Fruit fly (Drosophila melanogaster) whole organism, embryonic: ENCODE data around the gene CG31792.
A peak's percentile ranks its signal among the peaks of the same experiment; 100 is the strongest.

Experiments used
- Aef1 ChIP-seq: fragments of 200-800 bp; sonication (Bioruptor generic); IDR thresholded peaks from 3 replicates; pipeline ENCODE4 v1.3.6; 2022; ENCODE audit warnings: missing biosample characterization, missing genetic modification characterization
- Atf3 ChIP-seq: fragments of 200-800 bp; sonication (Bioruptor generic); optimal IDR thresholded peaks from 3 replicates; lab custom pipeline; 2016; ENCODE audit warnings: missing biosample characterization, missing genetic modification characterization
- Atf6 ChIP-seq: fragments of 200-800 bp; sonication (Bioruptor generic); IDR thresholded peaks from 2 replicates; pipeline ENCODE4 v1.3.6; 2022; ENCODE audit warnings: missing biosample characterization, missing genetic modification characterization
- Bteb2 ChIP-seq: fragments of 200-800 bp; sonication (Bioruptor generic); optimal IDR thresholded peaks from 2 replicates; lab custom pipeline; 2016; ENCODE audit warnings: missing biosample characterization, missing genetic modification characterization
- CG10267 ChIP-seq: fragments of 200-800 bp; sonication (Bioruptor generic); optimal IDR thresholded peaks from 2 replicates; lab custom pipeline; 2018; ENCODE audit warnings: missing biosample characterization, mild to moderate bottlenecking, missing genetic modification characterization, moderate library complexity
- CG10321 ChIP-seq: fragments of 200-800 bp; sonication (Bioruptor generic); IDR thresholded peaks from 2 replicates; pipeline ENCODE4 v1.3.6; 2022; ENCODE audit warnings: missing biosample characterization, missing genetic modification characterization
- CG12236 ChIP-seq: fragments of 200-800 bp; sonication (Bioruptor generic); optimal IDR thresholded peaks from 2 replicates; lab custom pipeline; 2016; ENCODE audit warnings: missing biosample characterization, missing genetic modification characterization
- CG12299 ChIP-seq: fragments of 200-800 bp; sonication (Bioruptor generic); optimal IDR thresholded peaks from 2 replicates; lab custom pipeline; 2018; ENCODE audit warnings: missing biosample characterization, mild to moderate bottlenecking, missing genetic modification characterization
- CG12659 ChIP-seq: fragments of 200-800 bp; sonication (Bioruptor generic); optimal IDR thresholded peaks from 3 replicates; lab custom pipeline; 2017; ENCODE audit warnings: mild to moderate bottlenecking, missing biosample characterization, missing genetic modification reagents, missing genetic modification characterization
- CG12769 ChIP-seq: fragments of 200-800 bp; sonication (Bioruptor generic); optimal IDR thresholded peaks from 2 replicates; lab custom pipeline; 2019; ENCODE audit warnings: missing biosample characterization, mild to moderate bottlenecking, missing genetic modification characterization, moderate library complexity
- CG14050 ChIP-seq: fragments of 200-800 bp; sonication (Bioruptor generic); IDR thresholded peaks from 3 replicates; pipeline ENCODE4 v1.3.6; 2022; ENCODE audit warnings: missing biosample characterization, missing genetic modification characterization
- CG16863 ChIP-seq: fragments of 200-800 bp; sonication (Bioruptor generic); optimal IDR thresholded peaks from 3 replicates; lab custom pipeline; 2016; ENCODE audit warnings: missing biosample characterization, missing genetic modification characterization
- CG2129 ChIP-seq: fragments of 200-800 bp; sonication (Bioruptor generic); IDR thresholded peaks from 2 replicates; pipeline ENCODE4 v1.3.6; 2022; ENCODE audit warnings: missing biosample characterization, missing genetic modification characterization; ENCODE audit not compliant: partially characterized antibody
- CG2199 ChIP-seq: fragments of 200-800 bp; sonication (Bioruptor generic); IDR thresholded peaks from 3 replicates; pipeline ENCODE4 v1.3.6; 2022; ENCODE audit warnings: missing biosample characterization, missing genetic modification characterization
- CG30431 ChIP-seq: fragments of 200-800 bp; sonication (Bioruptor generic); optimal IDR thresholded peaks from 2 replicates; lab custom pipeline; 2017; ENCODE audit warnings: missing biosample characterization, missing genetic modification characterization
- CG31441 ChIP-seq: fragments of 200-800 bp; sonication (Bioruptor generic); IDR thresholded peaks from 2 replicates; pipeline ENCODE4 v1.3.6; 2022; ENCODE audit warnings: missing biosample characterization, missing genetic modification characterization
- CG3163 ChIP-seq: fragments of 200-800 bp; sonication (Bioruptor generic); optimal IDR thresholded peaks from 3 replicates; lab custom pipeline; 2016; ENCODE audit warnings: missing biosample characterization, missing genetic modification characterization
- CG32767 ChIP-seq: fragments of 200-800 bp; sonication (Bioruptor generic); IDR thresholded peaks from 2 replicates; pipeline ENCODE4 v1.3.6; 2022; ENCODE audit warnings: missing biosample characterization, missing genetic modification characterization
- CG3726 ChIP-seq: fragments of 200-800 bp; sonication (Bioruptor generic); IDR thresholded peaks from 3 replicates; pipeline ENCODE4, ENCODE4 v1.3.6; 2022; ENCODE audit warnings: missing biosample characterization, missing genetic modification characterization
- CG4328 ChIP-seq: fragments of 200-800 bp; sonication (Bioruptor generic); optimal IDR thresholded peaks from 3 replicates; lab custom pipeline; 2017; ENCODE audit warnings: missing biosample characterization, missing genetic modification reagents, missing genetic modification characterization
- CG4404 ChIP-seq: fragments of 200-800 bp; sonication (Bioruptor generic); IDR thresholded peaks from 2 replicates; pipeline ENCODE4 v1.3.6; 2022; ENCODE audit warnings: missing biosample characterization, missing genetic modification characterization
- CG4730 ChIP-seq: fragments of 200-800 bp; sonication (Bioruptor generic); IDR thresholded peaks from 2 replicates; pipeline ENCODE4 v1.3.6; 2022; ENCODE audit warnings: missing biosample characterization, missing genetic modification characterization
- CG5245 ChIP-seq: fragments of 200-800 bp; sonication (Bioruptor generic); optimal IDR thresholded peaks from 3 replicates; lab custom pipeline; 2016; ENCODE audit warnings: missing biosample characterization, missing genetic modification characterization
- CG7372 ChIP-seq: fragments of 200-800 bp; sonication (Bioruptor generic); IDR thresholded peaks from 2 replicates; pipeline ENCODE4 v1.3.6; 2022; ENCODE audit warnings: missing biosample characterization, missing genetic modification characterization
- CG8924 ChIP-seq: fragments of 200-800 bp; optimal IDR thresholded peaks from 3 replicates; lab custom pipeline; 2019; ENCODE audit warnings: missing biosample characterization, mild to moderate bottlenecking, missing genetic modification characterization, moderate library complexity
- CTCF ChIP-seq: fragments of 200-800 bp; sonication (Bioruptor generic); optimal IDR thresholded peaks from 2 replicates; lab custom pipeline; 2017; ENCODE audit warnings: missing biosample characterization, mild to moderate bottlenecking, missing genetic modification characterization, moderate library complexity
- CkIIα-i1 ChIP-seq: fragments of 200-800 bp; sonication (Bioruptor generic); IDR thresholded peaks from 2 replicates; pipeline ENCODE4 v1.3.6; 2022; ENCODE audit warnings: missing biosample characterization, missing genetic modification characterization
- Dip2 ChIP-seq: fragments of 200-800 bp; sonication (Bioruptor generic); IDR thresholded peaks from 2 replicates; pipeline ENCODE4 v1.3.6; 2022; ENCODE audit warnings: missing biosample characterization, missing genetic modification characterization
- Doc3 ChIP-seq: fragments of 200-800 bp; sonication (Bioruptor generic); IDR thresholded peaks from 3 replicates; pipeline ENCODE4 v1.3.6; 2022; ENCODE audit warnings: missing biosample characterization, missing genetic modification characterization; ENCODE audit not compliant: partially characterized antibody
- ERR ChIP-seq: fragments of 200-800 bp; sonication (Bioruptor generic); optimal IDR thresholded peaks from 2 replicates; lab custom pipeline; 2016; ENCODE audit warnings: missing biosample characterization, missing genetic modification characterization
- HHEX ChIP-seq: fragments of 200-800 bp; sonication (Bioruptor generic); optimal IDR thresholded peaks from 3 replicates; lab custom pipeline; 2017; ENCODE audit warnings: missing biosample characterization, mild to moderate bottlenecking, missing genetic modification characterization, missing genetic modification reagents
- Hr39 ChIP-seq: fragments of >200 bp; optimal IDR thresholded peaks from 2 replicates; lab custom pipeline; 2017
- Hsf ChIP-seq: fragments of 200-800 bp; sonication (Bioruptor generic); optimal IDR thresholded peaks from 3 replicates; lab custom pipeline; 2016; ENCODE audit warnings: missing biosample characterization, missing genetic modification characterization
- Lpt ChIP-seq: fragments of >200 bp; optimal IDR thresholded peaks from 2 replicates; lab custom pipeline; 2018; ENCODE audit warnings: missing biosample characterization, missing genetic modification characterization
- MBD-R2 ChIP-seq: fragments of 200-800 bp; sonication (Bioruptor generic); IDR thresholded peaks from 2 replicates; pipeline ENCODE4 v1.3.6; 2022; ENCODE audit warnings: missing biosample characterization, missing genetic modification characterization
- Max ChIP-seq: fragments of 200-800 bp; sonication (Bioruptor generic); optimal IDR thresholded peaks from 2 replicates; lab custom pipeline; 2016; ENCODE audit warnings: missing biosample characterization, mild to moderate bottlenecking, missing genetic modification characterization
- Ssrp ChIP-seq: fragments of 200-800 bp; sonication (Bioruptor generic); optimal IDR thresholded peaks from 2 replicates; lab custom pipeline; 2018; ENCODE audit warnings: missing biosample characterization, mild to moderate bottlenecking, missing genetic modification characterization, moderate library complexity
- ab ChIP-seq: fragments of 200-800 bp; sonication (Bioruptor generic); optimal IDR thresholded peaks from 2 replicates; lab custom pipeline; 2016; ENCODE audit warnings: missing biosample characterization, missing genetic modification characterization
- amos ChIP-seq: fragments of 200-800 bp; sonication (Bioruptor generic); IDR thresholded peaks from 2 replicates; pipeline ENCODE4 v1.3.6; 2022; ENCODE audit warnings: missing biosample characterization, missing genetic modification characterization; ENCODE audit not compliant: partially characterized antibody
- bcd ChIP-seq: fragments of 200-800 bp; sonication (Bioruptor generic); optimal IDR thresholded peaks from 2 replicates; lab custom pipeline; 2017; ENCODE audit warnings: missing biosample characterization, mild to moderate bottlenecking, missing genetic modification characterization
- dysf ChIP-seq: fragments of 200-800 bp; sonication (Bioruptor generic); IDR thresholded peaks from 3 replicates; pipeline ENCODE4 v1.3.6; 2022; ENCODE audit warnings: missing biosample characterization, missing genetic modification characterization
- gsb-n ChIP-seq: fragments of 200-800 bp; sonication (Bioruptor generic); optimal IDR thresholded peaks from 3 replicates; lab custom pipeline; 2018; ENCODE audit warnings: missing biosample characterization, mild to moderate bottlenecking, missing genetic modification characterization
- klu ChIP-seq: fragments of 200-800 bp; sonication (Bioruptor generic); IDR thresholded peaks from 2 replicates; pipeline ENCODE4 v1.3.6; 2022; ENCODE audit warnings: missing biosample characterization, missing genetic modification characterization
- luna ChIP-seq: fragments of 200-800 bp; sonication (Bioruptor generic); optimal IDR thresholded peaks from 2 replicates; lab custom pipeline; 2016; ENCODE audit warnings: missing biosample characterization, missing genetic modification characterization
- mirr ChIP-seq: fragments of 200-800 bp; sonication (Bioruptor generic); optimal IDR thresholded peaks from 3 replicates; lab custom pipeline; 2018; ENCODE audit warnings: missing biosample characterization, mild to moderate bottlenecking, missing genetic modification characterization
- odd ChIP-seq: fragments of 200-800 bp; sonication (Bioruptor generic); optimal IDR thresholded peaks from 2 replicates; lab custom pipeline; 2017; ENCODE audit warnings: missing biosample characterization, mild to moderate bottlenecking, missing genetic modification characterization
- pb ChIP-seq: fragments of 200-800 bp; sonication (Bioruptor generic); optimal IDR thresholded peaks from 3 replicates; lab custom pipeline; 2016; ENCODE audit warnings: missing biosample characterization, missing genetic modification characterization
- psq ChIP-seq: fragments of 200-800 bp; sonication (Bioruptor generic); optimal IDR thresholded peaks from 2 replicates; lab custom pipeline; 2017; ENCODE audit warnings: missing biosample characterization, missing genetic modification characterization
- pum ChIP-seq: fragments of 200-800 bp; sonication (Bioruptor generic); optimal IDR thresholded peaks from 2 replicates; lab custom pipeline; 2016; ENCODE audit warnings: missing biosample characterization, missing genetic modification characterization
- ro ChIP-seq: fragments of 200-800 bp; sonication (Bioruptor generic); IDR thresholded peaks from 2 replicates; pipeline ENCODE4 v1.3.6; 2022; ENCODE audit warnings: missing biosample characterization, missing genetic modification characterization
- schlank ChIP-seq: fragments of 200-800 bp; sonication (Bioruptor generic); optimal IDR thresholded peaks from 2 replicates; lab custom pipeline; 2018; ENCODE audit warnings: missing biosample characterization, mild to moderate bottlenecking, missing genetic modification characterization
- sens ChIP-seq: fragments of 200-800 bp; sonication (Bioruptor generic); peaks from one replicate; lab custom pipeline; 2016; ENCODE audit warnings: missing biosample characterization, missing genetic modification characterization
- sr ChIP-seq: fragments of 200-800 bp; sonication (Bioruptor generic); IDR thresholded peaks from 3 replicates; pipeline ENCODE4 v1.3.6; 2022; ENCODE audit warnings: missing biosample characterization, missing genetic modification characterization
- tgo ChIP-seq: fragments of 200-800 bp; sonication (Bioruptor generic); IDR thresholded peaks from 3 replicates; pipeline ENCODE4 v1.3.6; 2022; ENCODE audit warnings: missing biosample characterization, missing genetic modification characterization
- wor ChIP-seq: fragments of 200-800 bp; sonication (Bioruptor generic); IDR thresholded peaks from 2 replicates; pipeline ENCODE4 v1.3.6; 2022; ENCODE audit warnings: missing biosample characterization, missing genetic modification characterization

Gene CG31792

dm6 chr2L:19033288-19033687, 36.0 kb downstream of the CG31792 start, which contains the start of gene hook (continued):
- TF ChIP-seq ab (GFP tag; lab: Kevin White, UChicago) (no peak), ro (GFP tag; lab: Robert Waterston, UW) (no peak), CG5245 (GFP tag; lab: Kevin White, UChicago) (no peak), Doc3 (GFP tag; lab: Robert Waterston, UW) (peak; percentile 84), wor (GFP tag; lab: Robert Waterston, UW) (no peak), klu (GFP tag; lab: Robert Waterston, UW) (no peak), odd (GFP tag; lab: Kevin White, UChicago) (no peak), tgo (GFP tag; lab: Robert Waterston, UW) (no peak), CG4730 (GFP tag; lab: Robert Waterston, UW) (no peak), bcd (GFP tag; lab: Kevin White, UChicago) (no peak), psq (GFP tag; lab: Kevin White, UChicago) (no peak), Bteb2 (GFP tag; lab: Kevin White, UChicago) (no peak), CG4404 (no peak), pb (GFP tag; lab: Kevin White, UChicago) (no peak), CG3726 (GFP tag; lab: Robert Waterston, UW) (no peak), Atf6 (no peak), Ssrp (no peak), CG12299 (tag; lab: Kevin White, UChicago) (no peak), mirr (GFP tag; lab: Kevin White, UChicago) (no peak), sr (no peak), ERR (GFP tag; lab: Kevin White, UChicago) (no peak), luna (GFP tag; lab: Kevin White, UChicago) (no peak), Hsf (GFP tag; lab: Kevin White, UChicago) (no peak), gsb-n (no peak), CG32767 (GFP tag; lab: Robert Waterston, UW) (no peak), dysf (GFP tag; lab: Robert Waterston, UW) (no peak), CG10267 (tag; lab: Kevin White, UChicago) (peak; percentile 22), Hr39 (lab: Kevin White, UChicago) (no peak), CG14050 (GFP tag; lab: Robert Waterston, UW) (no peak), Aef1 (GFP tag; lab: Robert Waterston, UW) (no peak), CG8924 (tag; lab: Kevin White, UChicago) (no peak), CkIIα-i1 (GFP tag; lab: Robert Waterston, UW) (no peak), CG10321 (GFP tag; lab: Robert Waterston, UW) (no peak), CG2199 (no peak), CG31441 (GFP tag; lab: Robert Waterston, UW) (no peak), sens (GFP tag; lab: Kevin White, UChicago) (no peak), CG4328 (GFP tag; lab: Kevin White, UChicago) (no peak), MBD-R2 (GFP tag; lab: Robert Waterston, UW) (peak; percentile 68), Lpt (no peak), Max (GFP tag; lab: Kevin White, UChicago) (no peak), CTCF (GFP tag; lab: Kevin White, UChicago) (no peak), CG30431 (no peak), HHEX (no peak), CG2129 (GFP tag; lab: Robert Waterston, UW) (peak; percentile 63), schlank (tag; lab: Kevin White, UChicago) (no peak), CG12236 (GFP tag; lab: Kevin White, UChicago) (no peak), Atf3 (GFP tag; lab: Kevin White, UChicago) (no peak), Dip2 (no peak), amos (GFP tag; lab: Robert Waterston, UW) (peak; percentile 75), CG7372 (GFP tag; lab: Robert Waterston, UW) (no peak), CG12769 (tag; lab: Kevin White, UChicago) (no peak), CG3163 (GFP tag; lab: Kevin White, UChicago) (no peak), pum (GFP tag; lab: Kevin White, UChicago) (no peak), CG16863 (no peak), CG12659 (peak; percentile 22)
